Worm (Caenorhabditis elegans) whole organism, midembryonic: ENCODE data around the gene sre-42.
A peak's percentile ranks its signal among the peaks of the same experiment; 100 is the strongest.

ENCODE experiments used
- T22C8.4 ChIP-seq: fragments of 200-800 bp; sonication (Bioruptor generic); IDR thresholded peaks from 2 replicates; pipeline ENCODE4 v1.3.6; 2022; ENCODE audit warnings: missing genetic modification characterization, missing compliant biosample characterization
- cog-1 ChIP-seq: sonication (generic microtip); optimal IDR thresholded peaks from 2 replicates; lab custom pipeline; 2016; ENCODE audit warnings: missing genetic modification characterization, missing compliant biosample characterization
- flt-1 ChIP-seq: fragments of 200-800 bp; sonication (Bioruptor generic); IDR thresholded peaks from 2 replicates; pipeline ENCODE4 v1.3.6; 2022; ENCODE audit warnings: missing genetic modification characterization, missing compliant biosample characterization
- klf-2 ChIP-seq: fragments of 200-800 bp; sonication (Bioruptor generic); conservative IDR thresholded peaks from 2 replicates; pipeline ENCODE4 v1.3.6; 2022; ENCODE audit warnings: missing genetic modification reagents, missing genetic modification characterization, missing compliant biosample characterization
- med-1 ChIP-seq: sonication (generic microtip); optimal IDR thresholded peaks from 2 replicates; lab custom pipeline; 2017; ENCODE audit warnings: missing genetic modification characterization, mild to moderate bottlenecking, missing compliant biosample characterization, antibody characterized with exemption, missing genetic modification reagents; ENCODE audit not compliant: insufficient read depth
- ref-1 ChIP-seq: fragments of 200-800 bp; sonication (Bioruptor generic); conservative IDR thresholded peaks from 2 replicates; pipeline ENCODE4 v1.3.6; 2022; ENCODE audit warnings: missing genetic modification reagents, missing genetic modification characterization, missing compliant biosample characterization
- tab-1 ChIP-seq: fragments of 200-800 bp; sonication (Bioruptor generic); IDR thresholded peaks from 2 replicates; pipeline ENCODE4 v1.3.6; 2022; ENCODE audit warnings: missing genetic modification characterization, missing compliant biosample characterization
- ztf-23 ChIP-seq: fragments of 200-800 bp; sonication (Bioruptor generic); IDR thresholded peaks from 2 replicates; pipeline ENCODE4 v1.3.6; 2022; ENCODE audit warnings: missing genetic modification reagents, missing genetic modification characterization, missing compliant biosample characterization
- ztf-29 ChIP-seq: fragments of 200-800 bp; sonication (Bioruptor generic); IDR thresholded peaks from 2 replicates; pipeline ENCODE4 v1.3.6; 2022; ENCODE audit warnings: missing genetic modification reagents, missing genetic modification characterization, missing compliant biosample characterization

Gene sre-42

ce11 chrII:12362262-12362661, 24.4 kb downstream of the sre-42 start:
- no peak for TF ChIP-seq ztf-23 (GFP tag; lab: Robert Waterston, UW)
- TF ChIP-seq klf-2, result no peak
- peak; percentile 73 for TF ChIP-seq flt-1 (GFP tag; lab: Robert Waterston, UW)
- 0 out of 2 replicates have a peak, but pooled peaks have one; percentile 49 for TF ChIP-seq ztf-29 (GFP tag; lab: Robert Waterston, UW)
- TF ChIP-seq T22C8.4 (GFP tag; lab: Robert Waterston, UW), result no peak
- TF ChIP-seq tab-1 (GFP tag; lab: Robert Waterston, UW), result no peak
- TF ChIP-seq ref-1 (GFP tag; lab: Robert Waterston, UW), result 0 out of 2 replicates have a peak, but pooled peaks have one; percentile 29

- TF ChIP-seq flt-1 (GFP tag; lab: Robert Waterston, UW) (no peak), ref-1 (GFP tag; lab: Robert Waterston, UW) (no peak), ztf-29 (GFP tag; lab: Robert Waterston, UW) (no peak), ztf-23 (GFP tag; lab: Robert Waterston, UW) (no peak), med-1 (GFP tag; lab: Kevin White, UChicago) (no peak), klf-2 (no peak), T22C8.4 (GFP tag; lab: Robert Waterston, UW) (no peak), cog-1 (tag; lab: Kevin White, UChicago) (no peak), tab-1 (GFP tag; lab: Robert Waterston, UW) (no peak)
These were observed 32.9 kb downstream of the sre-42 start for ce11 chrII:12353816-12354215.

DNA sequence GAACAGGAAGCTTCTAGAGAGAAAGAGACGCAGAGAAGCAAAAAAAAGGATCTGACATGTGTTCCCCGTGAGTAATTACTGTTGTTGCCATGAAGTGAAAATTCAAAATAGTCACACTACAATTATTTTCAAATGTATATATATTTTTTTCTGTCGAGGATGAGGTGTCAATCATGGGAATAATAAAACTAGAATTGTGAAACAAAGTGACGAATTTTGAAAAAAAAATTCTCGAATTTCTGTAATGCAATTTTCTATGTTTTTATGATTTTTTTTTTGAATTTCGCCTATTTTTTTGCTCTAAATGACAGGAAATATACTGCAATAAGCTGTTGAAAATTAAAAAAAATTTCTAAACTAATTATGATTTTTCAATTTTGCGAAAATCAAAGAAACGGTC, 33.6 kb downstream of the sre-42 start:
- TF ChIP-seq cog-1 (tag; lab: Kevin White, UChicago) (no peak), tab-1 (GFP tag; lab: Robert Waterston, UW) (no peak), klf-2 (no peak), T22C8.4 (GFP tag; lab: Robert Waterston, UW) (no peak), ref-1 (GFP tag; lab: Robert Waterston, UW) (no peak), med-1 (GFP tag; lab: Kevin White, UChicago) (no peak), flt-1 (GFP tag; lab: Robert Waterston, UW) (no peak), ztf-23 (GFP tag; lab: Robert Waterston, UW) (no peak), ztf-29 (GFP tag; lab: Robert Waterston, UW) (no peak)

DNA sequence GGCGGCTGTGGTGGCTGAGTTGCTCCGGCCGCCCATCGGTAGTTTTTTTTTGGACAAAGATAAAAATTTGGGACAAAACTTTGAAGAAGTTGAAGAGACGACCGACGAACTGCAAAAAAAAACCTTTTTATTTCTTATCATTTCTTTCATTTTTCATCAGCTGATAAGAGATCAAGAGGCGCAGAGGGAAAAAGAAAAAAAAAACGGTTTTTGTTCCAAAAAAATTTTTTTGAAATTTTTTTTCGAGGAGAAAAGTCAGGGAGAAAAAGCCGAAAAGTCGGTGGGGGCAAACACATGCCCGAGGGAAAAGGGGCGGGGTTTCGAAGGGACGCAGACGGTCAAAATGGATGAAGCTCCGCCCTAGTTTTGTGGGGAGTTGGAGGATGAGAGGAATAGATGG, 34.6 kb downstream of the sre-42 start, which contains the start of gene ras-1:
Gene ras-1 (minus strand): TSS at position 129 of the 400 bp plus-strand sequence.
- TF ChIP-seq med-1 (GFP tag; lab: Kevin White, UChicago) (no peak), ztf-29 (GFP tag; lab: Robert Waterston, UW) (no peak), ztf-23 (GFP tag; lab: Robert Waterston, UW) (no peak), flt-1 (GFP tag; lab: Robert Waterston, UW) (no peak), ref-1 (GFP tag; lab: Robert Waterston, UW) (no peak), cog-1 (tag; lab: Kevin White, UChicago) (no peak), tab-1 (GFP tag; lab: Robert Waterston, UW) (no peak), klf-2 (no peak), T22C8.4 (GFP tag; lab: Robert Waterston, UW) (no peak)

DNA sequence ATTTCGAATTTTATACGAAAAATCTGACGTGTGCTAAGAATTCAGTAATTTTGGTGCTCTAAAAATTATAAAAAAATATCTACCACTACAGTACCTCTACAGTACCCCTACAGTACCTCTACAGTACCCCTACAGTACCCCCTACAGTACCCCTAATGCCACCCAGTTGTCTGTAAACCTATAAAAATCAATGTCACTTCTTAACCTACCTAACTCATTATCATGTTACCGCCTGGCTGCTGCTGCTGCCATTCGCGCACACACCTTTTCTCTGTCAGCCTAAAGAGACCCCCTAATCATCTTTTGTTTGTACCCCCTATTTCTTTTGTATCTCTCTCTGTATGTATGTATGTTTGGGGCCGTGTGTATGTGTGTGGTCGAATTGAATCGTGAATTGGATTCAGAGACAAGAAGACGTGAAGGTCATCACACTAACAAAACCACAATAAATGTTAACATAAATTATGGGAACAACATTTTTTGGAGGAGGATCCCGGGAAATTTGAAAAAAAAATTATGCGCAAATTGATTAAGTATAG, 35.9 kb downstream of the sre-42 start:
- TF ChIP-seq ztf-29 (GFP tag; lab: Robert Waterston, UW) (no peak), tab-1 (GFP tag; lab: Robert Waterston, UW) (peak; percentile 60; the same call in 1 of the 2 replicates)

DNA sequence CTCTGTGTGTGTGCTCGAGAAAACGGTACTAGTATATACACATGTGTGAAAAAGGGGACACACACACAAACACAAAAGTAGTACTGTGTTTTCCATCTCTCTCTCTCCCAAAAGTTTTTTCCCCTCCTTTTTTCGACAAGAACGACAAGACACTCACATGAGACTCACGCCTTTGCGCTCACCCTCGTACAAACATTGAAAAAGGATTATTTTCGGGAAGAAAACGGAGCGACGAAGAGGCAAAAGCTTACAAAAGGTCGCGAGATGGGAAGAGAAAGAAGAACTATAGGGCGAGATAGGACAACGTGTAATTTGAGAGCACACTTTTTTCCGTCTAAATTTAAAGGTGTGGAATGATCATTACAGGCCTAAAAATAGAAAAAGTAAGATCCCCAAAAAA, 36.8 kb downstream of the sre-42 start:
- TF ChIP-seq cog-1 (tag; lab: Kevin White, UChicago) (no peak), ztf-29 (GFP tag; lab: Robert Waterston, UW) (no peak), ztf-23 (GFP tag; lab: Robert Waterston, UW) (no peak), T22C8.4 (GFP tag; lab: Robert Waterston, UW) (no peak), klf-2 (no peak), med-1 (GFP tag; lab: Kevin White, UChicago) (no peak), tab-1 (GFP tag; lab: Robert Waterston, UW) (no peak), ref-1 (GFP tag; lab: Robert Waterston, UW) (no peak), flt-1 (GFP tag; lab: Robert Waterston, UW) (no peak)

ce11 chrII:12348957-12349356, 37.7 kb downstream of the sre-42 start:
- no peak for TF ChIP-seq ztf-23 (GFP tag; lab: Robert Waterston, UW)
- no peak for TF ChIP-seq flt-1 (GFP tag; lab: Robert Waterston, UW)
- no peak for TF ChIP-seq tab-1 (GFP tag; lab: Robert Waterston, UW)
- TF ChIP-seq ref-1 (GFP tag; lab: Robert Waterston, UW), result no peak
- TF ChIP-seq klf-2, result no peak

ce11 chrII:12346289-12346989, 40.2 kb downstream of the sre-42 start:
- no peak for TF ChIP-seq tab-1 (GFP tag; lab: Robert Waterston, UW)
- no peak for TF ChIP-seq flt-1 (GFP tag; lab: Robert Waterston, UW)
- no peak for TF ChIP-seq ref-1 (GFP tag; lab: Robert Waterston, UW)

DNA sequence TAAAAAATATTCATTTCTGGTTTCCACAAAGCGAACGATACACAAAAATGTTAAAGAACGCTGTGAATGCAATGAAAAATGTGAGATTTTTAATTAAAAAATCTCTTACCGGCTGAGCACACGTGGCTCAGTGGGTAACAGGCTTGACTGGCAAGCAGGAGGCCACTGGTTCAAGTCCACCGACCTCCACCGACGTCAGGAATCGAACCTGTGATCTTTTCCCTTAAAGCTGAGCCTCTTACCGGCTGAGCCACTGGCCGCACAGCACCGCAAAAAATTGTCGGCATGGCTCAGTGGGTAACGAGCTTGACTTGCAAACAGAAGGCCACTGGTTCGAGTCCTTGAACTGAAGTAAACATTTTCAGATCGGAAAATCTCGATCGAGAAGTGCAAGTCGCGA, 41.9 kb downstream of the sre-42 start, which contains the start of gene C44C11.6:
Gene C44C11.6 (plus strand): TSS at position 23 of the 400 bp plus-strand sequence.
- no peak for TF ChIP-seq T22C8.4 (GFP tag; lab: Robert Waterston, UW)
- TF ChIP-seq flt-1 (GFP tag; lab: Robert Waterston, UW), result no peak
- no peak for TF ChIP-seq ref-1 (GFP tag; lab: Robert Waterston, UW)
- TF ChIP-seq ztf-29 (GFP tag; lab: Robert Waterston, UW), result no peak
- TF ChIP-seq klf-2, result no peak
- TF ChIP-seq ztf-23 (GFP tag; lab: Robert Waterston, UW), result 0 out of 2 replicates have a peak, but pooled peaks have one; percentile 39
- TF ChIP-seq cog-1 (tag; lab: Kevin White, UChicago), result no peak
- peak; percentile 70 for TF ChIP-seq tab-1 (GFP tag; lab: Robert Waterston, UW)
